Worm (Caenorhabditis elegans) whole organism, L1 larva: ENCODE results near the gene apb-1.

ENCODE experiments used
- nhr-237 ChIP-seq: fragments of 150-350 bp; optimal IDR thresholded peaks from 2 replicates; lab custom pipeline; 2014; ENCODE audit warnings: missing biosample characterization, missing genetic modification characterization
- skn-1 ChIP-seq: fragments of 150-350 bp; optimal IDR thresholded peaks from 2 replicates; lab custom pipeline; 2014; ENCODE audit warnings: missing biosample characterization, missing genetic modification characterization
- sup-37 ChIP-seq: fragments of 200-800 bp; sonication (Bioruptor generic); optimal IDR thresholded peaks from 2 replicates; lab custom pipeline; 2018; ENCODE audit warnings: mild to moderate bottlenecking, missing genetic modification characterization, missing compliant biosample characterization
- swsn-7 ChIP-seq: sonication (generic microtip); optimal IDR thresholded peaks from 2 replicates; lab custom pipeline; 2016; ENCODE audit warnings: missing genetic modification characterization, missing compliant biosample characterization

ce11 chrIII:2622870-2623269 is 26.0 kb upstream of the apb-1 start, which contains the start of gene Y71H2B.2:
- no peak for TF ChIP-seq sup-37 (GFP tag; lab: Kevin White, UChicago)
- TF ChIP-seq skn-1 (tag; lab: Kevin White, UChicago) = no peak
- TF ChIP-seq swsn-7 = no peak
- no peak for TF ChIP-seq nhr-237 (tag; lab: Kevin White, UChicago)
